5 fruit fly cellular contexts compared by ENCODE assay signal in genomic region chrX:8757775-8758363, dm6.
A peak's percentile ranks its signal among the peaks of the same experiment; 100 is the strongest.
TF ChIP-seq lines count a peak whose summit lies in the region.

No protein-coding gene starts in this region.

- TF ChIP-seq CTCF in whole organism, embryonic (GFP tag; optimal IDR thresholded peaks at IDR 0.05; lab: Kevin White, UChicago) = no peak

TF ChIP-seq in whole organism, 6 proteins besides CTCF, POLR2A, EP300 and RAD21:
- TF ChIP-seq Dll (optimal IDR thresholded peaks at IDR 0.05; lab: Kevin White, UChicago) (peak; percentile 32), CG8478 (optimal IDR thresholded peaks at IDR 0.05; lab: Kevin White, UChicago) (peak; percentile 81), usp (GFP tag; optimal IDR thresholded peaks at IDR 0.05; lab: Kevin White, UChicago) (no peak)

TF ChIP-seq in whole organism, embryonic, 481 proteins besides CTCF, POLR2A, EP300 and RAD21 (continues in another document):
- TF ChIP-seq CG9876 (GFP tag; optimal IDR thresholded peaks at IDR 0.05; lab: Kevin White, UChicago) (no peak), Kr (GFP tag; optimal IDR thresholded peaks at IDR 0.05; lab: Kevin White, UChicago) (no peak), CG1529 (GFP tag; optimal IDR thresholded peaks at IDR 0.05; lab: Kevin White, UChicago) (no peak), chinmo (GFP tag; IDR thresholded peaks at IDR 0.05; lab: Robert Waterston, UW; ENCODE audit: partially characterized antibody) (peak; percentile 58; the same call in 1 of the 4 replicates), CG3995 (GFP tag; optimal IDR thresholded peaks at IDR 0.05; lab: Kevin White, UChicago) (no peak), cg (GFP tag; optimal IDR thresholded peaks at IDR 0.05; lab: Kevin White, UChicago) (peak; percentile 25), Jarid2 (GFP tag; optimal IDR thresholded peaks at IDR 0.05; lab: Kevin White, UChicago) (peak; percentile 78), CG6854 (GFP tag; optimal IDR thresholded peaks at IDR 0.05; lab: Kevin White, UChicago) (no peak), yki (optimal IDR thresholded peaks at IDR 0.05; lab: Kevin White, UChicago) (peak; percentile 63), CG1832 (GFP tag; optimal IDR thresholded peaks at IDR 0.05; lab: Kevin White, UChicago) (peak; percentile 93), Dfd (GFP tag; optimal IDR thresholded peaks at IDR 0.05; lab: Kevin White, UChicago) (peak in 1 of 2 experiments; percentile 38), ind (GFP tag; optimal IDR thresholded peaks at IDR 0.05; lab: Kevin White, UChicago) (no peak), Deaf1 (tag; optimal IDR thresholded peaks at IDR 0.05; lab: Kevin White, UChicago) (peak; percentile 86), sr (GFP tag; IDR thresholded peaks at IDR 0.05; lab: Robert Waterston, UW) (no peak), usp (GFP tag; optimal IDR thresholded peaks at IDR 0.05; lab: Kevin White, UChicago) (no peak), tna (GFP tag; IDR thresholded peaks at IDR 0.05; lab: Robert Waterston, UW; ENCODE audit: partially characterized antibody) (peak; percentile 20; the same call in 1 of the 2 replicates), nerfin-2 (GFP tag; IDR thresholded peaks at IDR 0.05; lab: Robert Waterston, UW; ENCODE audit: partially characterized antibody) (0 out of 2 replicates have a peak, but pooled peaks have one; percentile 7), Adf1 (GFP tag; IDR thresholded peaks at IDR 0.05; lab: Robert Waterston, UW) (peak; percentile 80), CG8089 (GFP tag; optimal IDR thresholded peaks at IDR 0.05; lab: Kevin White, UChicago) (no peak), Nf-YC (tag; optimal IDR thresholded peaks at IDR 0.05; lab: Kevin White, UChicago) (peak; percentile 95), her (GFP tag; optimal IDR thresholded peaks at IDR 0.05; lab: Kevin White, UChicago) (no peak)

TF ChIP-seq in whole organism, prepupa, 60 proteins besides CTCF, POLR2A, EP300 and RAD21:
- TF ChIP-seq ss (GFP tag; optimal IDR thresholded peaks at IDR 0.05; lab: Kevin White, UChicago) (peak in 1 of 2 experiments; percentile 3), Eip78C (GFP tag; lab: Kevin White, UChicago) (peak; percentile 37), Lpt (GFP tag; optimal IDR thresholded peaks at IDR 0.05; lab: Kevin White, UChicago) (no peak), Hr38 (GFP tag; optimal IDR thresholded peaks at IDR 0.05; lab: Kevin White, UChicago) (no peak), CG15336 (GFP tag; IDR thresholded peaks at IDR 0.05; lab: Robert Waterston, UW) (no peak)

TF ChIP-seq in whole organism, pupa, 21 proteins besides CTCF, POLR2A, EP300 and RAD21:
- TF ChIP-seq CG32121 (GFP tag; IDR thresholded peaks at IDR 0.05; lab: Robert Waterston, UW) = no peak
- peak; percentile 27 for TF ChIP-seq CG13204 (GFP tag; optimal IDR thresholded peaks at IDR 0.05; lab: Kevin White, UChicago)
- TF ChIP-seq Pif1A (GFP tag; optimal IDR thresholded peaks at IDR 0.05; lab: Kevin White, UChicago) = no peak
- TF ChIP-seq CG15710 (tag; optimal IDR thresholded peaks at IDR 0.05; lab: Kevin White, UChicago) = no peak
- peak; percentile 29 for TF ChIP-seq D1 (tag; optimal IDR thresholded peaks at IDR 0.05; lab: Kevin White, UChicago)
TF ChIP-seq in whole organism, pupa: peak in this region for 2.

TF ChIP-seq in whole organism, wandering third instar larva, 38 proteins besides CTCF, POLR2A, EP300 and RAD21:
- TF ChIP-seq dl (GFP tag; optimal IDR thresholded peaks at IDR 0.05; lab: Kevin White, UChicago; ENCODE audit: insufficient read depth in 1 of 2, partially characterized antibody in 2 of 2) = peak; percentile 29 to 86
- TF ChIP-seq Dfd (GFP tag; optimal IDR thresholded peaks at IDR 0.05; lab: Kevin White, UChicago) = peak; percentile 50
- peak; percentile 17 for TF ChIP-seq Myc (optimal IDR thresholded peaks at IDR 0.05; lab: Kevin White, UChicago)
- TF ChIP-seq CG32264 (GFP tag; optimal IDR thresholded peaks at IDR 0.05; lab: Kevin White, UChicago) = no peak
- TF ChIP-seq fru (GFP tag; optimal IDR thresholded peaks at IDR 0.05; lab: Kevin White, UChicago) = no peak
- TF ChIP-seq Hnf4 (GFP tag; optimal IDR thresholded peaks at IDR 0.05; lab: Kevin White, UChicago) = no peak
- TF ChIP-seq Dif (GFP tag; optimal IDR thresholded peaks at IDR 0.05; lab: Kevin White, UChicago; ENCODE audit: partially characterized antibody) = peak; percentile 81
TF ChIP-seq in whole organism, wandering third instar larva: peak in this region for 4.
